Worm (Caenorhabditis elegans): ENCODE data around the gene C05C8.8.

The C05C8.8 gene

ce11 chrV:7288699-7289098 is 33.7 kb upstream of the C05C8.8 start, which contains the start of gene C13A2.1:
TSS of gene C13A2.1 (plus strand) at chrV:7288999.
- TF ChIP-seq lin-13 (GFP tag; optimal IDR thresholded peaks at IDR 0.05) (no peak), daf-8 (GFP tag; IDR thresholded peaks at IDR 0.05) (no peak), dpl-1 (GFP tag; optimal IDR thresholded peaks at IDR 0.05) (no peak), madf-5 (GFP tag; IDR thresholded peaks at IDR 0.05) (no peak), nhr-77 (tag; optimal IDR thresholded peaks at IDR 0.05) (no peak), dmd-9 (GFP tag; IDR thresholded peaks at IDR 0.05) (no peak), saeg-2 (GFP tag; IDR thresholded peaks at IDR 0.05) (no peak), nhr-6 (tag; optimal IDR thresholded peaks at IDR 0.05) (no peak), mes-2 (tag; optimal IDR thresholded peaks at IDR 0.05; ENCODE audit: poor library complexity, severe bottlenecking) (no peak), zfp-3 (GFP tag; conservative IDR thresholded peaks at IDR 0.05) (no peak), Y5F2A.4 (GFP tag; optimal IDR thresholded peaks at IDR 0.05) (no peak), nhr-41 (GFP tag; IDR thresholded peaks at IDR 0.05) (no peak), lsy-2 (tag; optimal IDR thresholded peaks at IDR 0.05) (no peak), lin-1 (GFP tag; IDR thresholded peaks at IDR 0.05) (no peak), F49E8.2 (tag; optimal IDR thresholded peaks at IDR 0.05; ENCODE audit: borderline replicate concordance) (no peak), R02D3.7 (tag; optimal IDR thresholded peaks at IDR 0.05) (no peak)

ce11 chrV:7282037-7282436 is 27.0 kb upstream of the C05C8.8 start, which contains the start of gene C13A2.3:
TSS of gene C13A2.3 (plus strand) at chrV:7282337.
- TF ChIP-seq R02D3.7 (tag; optimal IDR thresholded peaks at IDR 0.05): no peak
- peak in 1 of 2 experiments; percentile 28 for TF ChIP-seq unc-62 (GFP tag; optimal IDR thresholded peaks at IDR 0.05 in 1 of 2)
- TF ChIP-seq unc-62 (tag; optimal IDR thresholded peaks at IDR 0.05): no peak
- TF ChIP-seq rbr-2 (tag; optimal IDR thresholded peaks at IDR 0.05): no peak
- no peak for TF ChIP-seq ztf-11 (tag; optimal IDR thresholded peaks at IDR 0.05)
- no peak for TF ChIP-seq ctbp-1 (GFP tag; IDR thresholded peaks at IDR 0.05)
- no peak for TF ChIP-seq mxl-2 (GFP tag; conservative IDR thresholded peaks at IDR 0.05)

- TF ChIP-seq ces-1 (GFP tag; optimal IDR thresholded peaks at IDR 0.05): no peak
- no peak for TF ChIP-seq madf-9 (GFP tag; conservative IDR thresholded peaks at IDR 0.05)
- TF ChIP-seq ama-1 (optimal IDR thresholded peaks at IDR 0.05): no peak
- TF ChIP-seq pha-4 (GFP tag; IDR thresholded peaks at IDR 0.05): no peak
- TF ChIP-seq pha-4 (tag; optimal IDR thresholded peaks at IDR 0.05): no peak
- TF ChIP-seq pqm-1 (tag; optimal IDR thresholded peaks at IDR 0.05): no peak
- no peak for TF ChIP-seq lir-3 (tag; optimal IDR thresholded peaks at IDR 0.05)
- no peak for TF ChIP-seq daf-19 (GFP tag; conservative IDR thresholded peaks at IDR 0.05)
- no peak for TF ChIP-seq attf-4 (tag; optimal IDR thresholded peaks at IDR 0.05)
- TF ChIP-seq ceh-82 (tag; optimal IDR thresholded peaks at IDR 0.05): no peak
- TF ChIP-seq nhr-76 (tag; optimal IDR thresholded peaks at IDR 0.05): no peak
- TF ChIP-seq hlh-30 (tag; optimal IDR thresholded peaks at IDR 0.05; ENCODE audit: insufficient read depth): no peak
- TF ChIP-seq madf-5 (GFP tag; IDR thresholded peaks at IDR 0.05): no peak
- TF ChIP-seq lin-39 (tag; optimal IDR thresholded peaks at IDR 0.05): no peak
- no peak for TF ChIP-seq ztf-7 (tag; optimal IDR thresholded peaks at IDR 0.05)
- TF ChIP-seq dmd-6 (GFP tag; IDR thresholded peaks at IDR 0.05): no peak
- TF ChIP-seq Y105C5A.15 (GFP tag; IDR thresholded peaks at IDR 0.05): no peak
- no peak for TF ChIP-seq ceh-62 (tag; optimal IDR thresholded peaks at IDR 0.05)
- TF ChIP-seq Y75B8A.6 (GFP tag; IDR thresholded peaks at IDR 0.05): no peak
- TF ChIP-seq Y48G9A.11 (GFP tag; IDR thresholded peaks at IDR 0.05): no peak
Observed at ce11 chrV:7279090-7279489, 24.1 kb upstream of the C05C8.8 start, which contains the start of gene C13A2.4. TSS of gene C13A2.4 (plus strand) at chrV:7279390.
